Fruit fly (Drosophila melanogaster) whole organism, embryonic: ENCODE data around the gene Nle.

Source experiments
- Abd-B ChIP-seq: fragments of 200-800 bp; sonication (Bioruptor generic); optimal IDR thresholded peaks from 2 replicates; lab custom pipeline; 2018; ENCODE audit warnings: missing biosample characterization, mild to moderate bottlenecking, missing genetic modification characterization, moderate library complexity
- Asciz ChIP-seq: fragments of 200-800 bp; sonication (Bioruptor generic); optimal IDR thresholded peaks from 2 replicates; lab custom pipeline; 2017; ENCODE audit warnings: missing biosample characterization, mild to moderate bottlenecking, missing genetic modification characterization, missing genetic modification reagents
- Atf-2 ChIP-seq: fragments of 200-800 bp; sonication (Bioruptor generic); optimal IDR thresholded peaks from 2 replicates; lab custom pipeline; 2016; ENCODE audit warnings: missing biosample characterization, missing genetic modification characterization
- BEAF-32 ChIP-seq: fragments of 200-800 bp; sonication (Bioruptor generic); optimal IDR thresholded peaks from 3 replicates; lab custom pipeline; 2017; ENCODE audit warnings: missing biosample characterization, missing genetic modification characterization, mild to moderate bottlenecking, moderate library complexity, missing genetic modification reagents
- Blimp-1 ChIP-seq: fragments of 200-800 bp; sonication (Bioruptor generic); optimal IDR thresholded peaks from 3 replicates; lab custom pipeline; 2018; ENCODE audit warnings: missing biosample characterization, missing genetic modification characterization, mild to moderate bottlenecking, moderate library complexity, missing genetic modification reagents
- C15 ChIP-seq: fragments of 200-800 bp; sonication (Bioruptor generic); IDR thresholded peaks from 3 replicates; pipeline ENCODE4 v1.3.6; 2022; ENCODE audit warnings: missing biosample characterization, missing genetic modification characterization
- CG10274 ChIP-seq: fragments of 200-800 bp; sonication (Bioruptor generic); optimal IDR thresholded peaks from 3 replicates; lab custom pipeline; 2017; ENCODE audit warnings: missing biosample characterization, mild to moderate bottlenecking, missing genetic modification characterization
- CG10543 ChIP-seq: fragments of 200-800 bp; sonication (Bioruptor generic); optimal IDR thresholded peaks from 3 replicates; lab custom pipeline; 2017; ENCODE audit warnings: missing biosample characterization, mild to moderate bottlenecking, missing genetic modification characterization, moderate library complexity
- CG11398 ChIP-seq: fragments of 200-800 bp; sonication (Bioruptor generic); optimal IDR thresholded peaks from 2 replicates; lab custom pipeline; 2016; ENCODE audit warnings: missing biosample characterization, missing genetic modification characterization
- CG11696 ChIP-seq: fragments of 200-800 bp; sonication (Bioruptor generic); IDR thresholded peaks from 2 replicates; pipeline ENCODE4 v1.3.6; 2022; ENCODE audit warnings: missing biosample characterization, missing genetic modification characterization
- CG13123 ChIP-seq: fragments of 200-800 bp; sonication (Bioruptor generic); optimal IDR thresholded peaks from 2 replicates; lab custom pipeline; 2016; ENCODE audit warnings: missing biosample characterization, missing genetic modification characterization
- CG1603 ChIP-seq: fragments of 200-800 bp; sonication (Bioruptor generic); optimal IDR thresholded peaks from 2 replicates; lab custom pipeline; 2019; ENCODE audit warnings: missing biosample characterization, mild to moderate bottlenecking, missing genetic modification characterization, moderate library complexity
- CG3726 ChIP-seq: fragments of 200-800 bp; sonication (Bioruptor generic); IDR thresholded peaks from 3 replicates; pipeline ENCODE4, ENCODE4 v1.3.6; 2022; ENCODE audit warnings: missing biosample characterization, missing genetic modification characterization
- CG4854 ChIP-seq: fragments of 200-800 bp; sonication (Bioruptor generic); optimal IDR thresholded peaks from 2 replicates; lab custom pipeline; 2016; ENCODE audit warnings: missing biosample characterization, missing genetic modification characterization, inconsistent platforms
- CG6175 ChIP-seq: fragments of 200-800 bp; sonication (Bioruptor generic); IDR thresholded peaks from 3 replicates; pipeline ENCODE4 v1.3.6; 2022; ENCODE audit warnings: missing biosample characterization, missing genetic modification characterization
- CG6765 ChIP-seq: fragments of 200-800 bp; sonication (Bioruptor generic); optimal IDR thresholded peaks from 3 replicates; lab custom pipeline; 2017; ENCODE audit warnings: missing biosample characterization, mild to moderate bottlenecking, missing genetic modification characterization
- CG7357 ChIP-seq: fragments of 200-800 bp; sonication (Bioruptor generic); IDR thresholded peaks from 3 replicates; pipeline ENCODE4 v1.3.6; 2022; ENCODE audit warnings: missing biosample characterization, missing genetic modification characterization
- CG7786 ChIP-seq: fragments of 200-800 bp; sonication (Bioruptor generic); optimal IDR thresholded peaks from 2 replicates; lab custom pipeline; 2016; ENCODE audit warnings: missing biosample characterization, missing genetic modification characterization
- CG7963 ChIP-seq: fragments of 200-800 bp; sonication (Bioruptor generic); IDR thresholded peaks from 3 replicates; pipeline ENCODE4 v1.3.6; 2022; ENCODE audit warnings: missing biosample characterization, missing genetic modification characterization; ENCODE audit not compliant: partially characterized antibody
- CG8089 ChIP-seq: fragments of 200-800 bp; sonication (Bioruptor generic); optimal IDR thresholded peaks from 3 replicates; lab custom pipeline; 2016; ENCODE audit warnings: missing biosample characterization, missing genetic modification characterization
- CoRest ChIP-seq: fragments of 200-800 bp; sonication (Bioruptor generic); optimal IDR thresholded peaks from 3 replicates; lab custom pipeline; 2018; ENCODE audit warnings: missing biosample characterization, mild to moderate bottlenecking, missing genetic modification characterization, moderate library complexity
- Dfd ChIP-seq, 2 experiments: fragments of >200 bp; optimal IDR thresholded peaks; 2 replicates each; lab custom pipeline; 2017; ENCODE audit warnings: missing biosample characterization in 2 of 2, missing genetic modification characterization in 2 of 2
- Doc3 ChIP-seq: fragments of 200-800 bp; sonication (Bioruptor generic); IDR thresholded peaks from 3 replicates; pipeline ENCODE4 v1.3.6; 2022; ENCODE audit warnings: missing biosample characterization, missing genetic modification characterization; ENCODE audit not compliant: partially characterized antibody
- Eip74EF ChIP-seq, 2 experiments: fragments of 200-800 bp in 1 of 2; fragments of >200 bp in 1 of 2; sonication (Bioruptor generic) in 1 of 2; optimal IDR thresholded peaks; 2 replicates each; lab custom pipeline; 2017 to 2019; ENCODE audit warnings: missing biosample characterization in 2 of 2, missing genetic modification characterization in 2 of 2, mild to moderate bottlenecking in 1 of 2, moderate library complexity in 1 of 2
- Fer2 ChIP-seq: fragments of 200-800 bp; sonication (Bioruptor generic); optimal IDR thresholded peaks from 2 replicates; lab custom pipeline; 2018; ENCODE audit warnings: missing biosample characterization, mild to moderate bottlenecking, missing genetic modification characterization, moderate library complexity
- Fer3 ChIP-seq: fragments of 200-800 bp; sonication (Bioruptor generic); optimal IDR thresholded peaks from 2 replicates; lab custom pipeline; 2018; ENCODE audit warnings: missing biosample characterization, mild to moderate bottlenecking, missing genetic modification characterization, moderate library complexity
- HLH54F ChIP-seq: fragments of 200-800 bp; sonication (Bioruptor generic); optimal IDR thresholded peaks from 3 replicates; lab custom pipeline; 2016; ENCODE audit warnings: missing biosample characterization, missing genetic modification characterization
- Hr39 ChIP-seq: fragments of >200 bp; optimal IDR thresholded peaks from 2 replicates; lab custom pipeline; 2017
- Lhr ChIP-seq: fragments of 200-800 bp; sonication (Bioruptor generic); optimal IDR thresholded peaks from 3 replicates; lab custom pipeline; 2017; ENCODE audit warnings: mild to moderate bottlenecking, missing biosample characterization, missing genetic modification reagents, missing genetic modification characterization
- NK7.1 ChIP-seq: fragments of 200-800 bp; sonication (Bioruptor generic); optimal IDR thresholded peaks from 3 replicates; lab custom pipeline; 2016; ENCODE audit warnings: missing biosample characterization, missing genetic modification characterization
- Neu2 ChIP-seq: fragments of 200-800 bp; sonication (Bioruptor generic); optimal IDR thresholded peaks from 3 replicates; lab custom pipeline; 2016; ENCODE audit warnings: missing biosample characterization, missing genetic modification characterization, borderline replicate concordance
- Sox100B ChIP-seq: fragments of 200-800 bp; sonication (Bioruptor generic); optimal IDR thresholded peaks from 3 replicates; lab custom pipeline; 2018; ENCODE audit warnings: missing biosample characterization, mild to moderate bottlenecking, missing genetic modification characterization
- ab ChIP-seq: fragments of 200-800 bp; sonication (Bioruptor generic); optimal IDR thresholded peaks from 2 replicates; lab custom pipeline; 2016; ENCODE audit warnings: missing biosample characterization, missing genetic modification characterization
- az2 ChIP-seq: fragments of 200-800 bp; sonication (Bioruptor generic); optimal IDR thresholded peaks from 3 replicates; lab custom pipeline; 2016; ENCODE audit warnings: missing biosample characterization, missing genetic modification characterization
- cas ChIP-seq: fragments of 200-800 bp; sonication (Bioruptor generic); IDR thresholded peaks from 2 replicates; pipeline ENCODE4 v1.3.6; 2022; ENCODE audit warnings: missing biosample characterization, missing genetic modification characterization
- dati ChIP-seq: fragments of 200-800 bp; sonication (Bioruptor generic); IDR thresholded peaks from 2 replicates; pipeline ENCODE4 v1.3.6; 2022; ENCODE audit warnings: missing biosample characterization, missing genetic modification characterization
- dmrt11E ChIP-seq: fragments of 200-800 bp; sonication (Bioruptor generic); optimal IDR thresholded peaks from 3 replicates; lab custom pipeline; 2018; ENCODE audit warnings: missing biosample characterization, mild to moderate bottlenecking, missing genetic modification characterization, moderate library complexity
- eve ChIP-seq, 2 experiments: fragments of >200 bp; optimal IDR thresholded peaks; 2 replicates each; lab custom pipeline; 2017; ENCODE audit warnings: missing biosample characterization in 2 of 2, missing genetic modification characterization in 2 of 2
- eyg ChIP-seq: fragments of 200-800 bp; sonication (Bioruptor generic); optimal IDR thresholded peaks from 3 replicates; lab custom pipeline; 2016; ENCODE audit warnings: missing biosample characterization, missing genetic modification characterization
- hth ChIP-seq: fragments of >200 bp; optimal IDR thresholded peaks from 2 replicates; lab custom pipeline; 2017; ENCODE audit warnings: inconsistent platforms
- knrl ChIP-seq: fragments of 200-800 bp; sonication (Bioruptor generic); IDR thresholded peaks from 3 replicates; pipeline ENCODE4 v1.3.6; 2022; ENCODE audit warnings: missing biosample characterization, missing genetic modification characterization; ENCODE audit not compliant: partially characterized antibody
- lilli ChIP-seq: fragments of 200-800 bp; sonication (Bioruptor generic); optimal IDR thresholded peaks from 3 replicates; lab custom pipeline; 2016; ENCODE audit warnings: missing biosample characterization, missing genetic modification characterization
- onecut ChIP-seq: fragments of 200-800 bp; sonication (Bioruptor generic); IDR thresholded peaks from 2 replicates; pipeline ENCODE4 v1.3.6; 2022; ENCODE audit warnings: missing biosample characterization, missing genetic modification characterization
- pho ChIP-seq: fragments of 200-800 bp; sonication (Bioruptor generic); optimal IDR thresholded peaks from 2 replicates; lab custom pipeline; 2016; ENCODE audit warnings: missing biosample characterization, missing genetic modification characterization
- pzg ChIP-seq: fragments of 200-800 bp; sonication (Bioruptor generic); optimal IDR thresholded peaks from 3 replicates; lab custom pipeline; 2018; ENCODE audit warnings: missing biosample characterization, mild to moderate bottlenecking, missing genetic modification characterization, moderate library complexity
- salm ChIP-seq: fragments of 200-800 bp; sonication (Bioruptor generic); optimal IDR thresholded peaks from 2 replicates; lab custom pipeline; 2018; ENCODE audit warnings: missing biosample characterization, mild to moderate bottlenecking, missing genetic modification characterization
- schlank ChIP-seq: fragments of 200-800 bp; sonication (Bioruptor generic); optimal IDR thresholded peaks from 2 replicates; lab custom pipeline; 2018; ENCODE audit warnings: missing biosample characterization, mild to moderate bottlenecking, missing genetic modification characterization
- sens ChIP-seq: fragments of 200-800 bp; sonication (Bioruptor generic); peaks from one replicate; lab custom pipeline; 2016; ENCODE audit warnings: missing biosample characterization, missing genetic modification characterization
- ttk ChIP-seq: fragments of 200-800 bp; sonication (Bioruptor generic); IDR thresholded peaks from 2 replicates; pipeline ENCODE4 v2.1.2; 2022; ENCODE audit warnings: missing biosample characterization, missing genetic modification characterization
- twi ChIP-seq: fragments of 200-800 bp; optimal IDR thresholded peaks from 2 replicates; lab custom pipeline; 2019; ENCODE audit warnings: missing biosample characterization, mild to moderate bottlenecking, missing genetic modification characterization, moderate library complexity
- wor ChIP-seq: fragments of 200-800 bp; sonication (Bioruptor generic); IDR thresholded peaks from 2 replicates; pipeline ENCODE4 v1.3.6; 2022; ENCODE audit warnings: missing biosample characterization, missing genetic modification characterization
- zen2 ChIP-seq: fragments of 200-800 bp; sonication (Bioruptor generic); IDR thresholded peaks from 3 replicates; pipeline ENCODE4 v1.3.6; 2022; ENCODE audit warnings: missing biosample characterization, missing genetic modification characterization; ENCODE audit not compliant: partially characterized antibody

The Nle gene

dm6 chr2L:602439-602879 is 34.5 kb upstream of the Nle start, which contains the start of gene CG13689 (continued):
- TF ChIP-seq CG6175 (GFP tag; lab: Robert Waterston, UW), result no peak
- TF ChIP-seq C15 (GFP tag; lab: Robert Waterston, UW), result no peak
- TF ChIP-seq Doc3 (GFP tag; lab: Robert Waterston, UW), result no peak
- TF ChIP-seq lilli (GFP tag; lab: Kevin White, UChicago), result peak; percentile 69
- no peak for TF ChIP-seq CG10543 (GFP tag; lab: Kevin White, UChicago)
- TF ChIP-seq twi (tag; lab: Kevin White, UChicago), result peak; percentile 37
- TF ChIP-seq ab (GFP tag; lab: Kevin White, UChicago), result no peak
- no peak for TF ChIP-seq CG3726 (GFP tag; lab: Robert Waterston, UW)
- no peak for TF ChIP-seq wor (GFP tag; lab: Robert Waterston, UW)
- TF ChIP-seq Dfd (GFP tag; optimal IDR thresholded peaks at IDR 0.05; lab: Kevin White, UChicago), result no peak
- TF ChIP-seq Fer2 (tag; lab: Kevin White, UChicago), result peak; percentile 16
- no peak for TF ChIP-seq Neu2 (GFP tag; lab: Kevin White, UChicago)
- TF ChIP-seq Fer3 (tag; lab: Kevin White, UChicago), result peak; percentile 47
- TF ChIP-seq dmrt11E (tag; lab: Kevin White, UChicago), result peak; percentile 14
- no peak for TF ChIP-seq dati
- TF ChIP-seq CG4854 (GFP tag; lab: Kevin White, UChicago), result peak; percentile 30
- peak; percentile 40 for TF ChIP-seq CG1603 (tag; lab: Kevin White, UChicago)
- peak; percentile 70 for TF ChIP-seq az2 (GFP tag; lab: Kevin White, UChicago)
- TF ChIP-seq CG7963 (GFP tag; lab: Robert Waterston, UW), result no peak
- TF ChIP-seq pzg (GFP tag; lab: Kevin White, UChicago), result peak; percentile 32
- no peak for TF ChIP-seq pho (GFP tag; lab: Kevin White, UChicago)
- no peak for TF ChIP-seq NK7.1 (GFP tag; lab: Kevin White, UChicago)
- no peak for TF ChIP-seq cas (GFP tag; lab: Robert Waterston, UW)
- TF ChIP-seq Hr39 (lab: Kevin White, UChicago), result no peak
- TF ChIP-seq salm (tag; lab: Kevin White, UChicago), result no peak
- TF ChIP-seq CG13123 (GFP tag; lab: Kevin White, UChicago), result no peak
- peak; percentile 25 for TF ChIP-seq Abd-B (GFP tag; lab: Kevin White, UChicago)
- peak; percentile 35 for TF ChIP-seq BEAF-32 (GFP tag; lab: Kevin White, UChicago)
- TF ChIP-seq CG7786 (GFP tag; lab: Kevin White, UChicago), result no peak
- no peak for TF ChIP-seq Sox100B
- TF ChIP-seq hth (lab: Kevin White, UChicago), result no peak
- no peak for TF ChIP-seq CG6765 (GFP tag; lab: Kevin White, UChicago)
- peak; percentile 47; the same call in 1 of the 2 replicates for TF ChIP-seq ttk
- peak; percentile 92 for TF ChIP-seq sens (GFP tag; lab: Kevin White, UChicago)
- TF ChIP-seq Blimp-1, result no peak
- no peak for TF ChIP-seq Atf-2 (GFP tag; lab: Kevin White, UChicago)
- no peak for TF ChIP-seq zen2 (GFP tag; lab: Robert Waterston, UW)
- no peak for TF ChIP-seq Eip74EF (GFP tag; optimal IDR thresholded peaks at IDR 0.05; lab: Kevin White, UChicago)
- TF ChIP-seq CG7357 (GFP tag; lab: Robert Waterston, UW), result no peak
- TF ChIP-seq CG11696 (GFP tag; lab: Robert Waterston, UW), result no peak
- peak; percentile 0 for TF ChIP-seq Asciz
- no peak for TF ChIP-seq eyg
- no peak for TF ChIP-seq CG11398 (GFP tag; lab: Kevin White, UChicago)
- peak in 1 of 2 experiments; percentile 74 for TF ChIP-seq eve (GFP tag; optimal IDR thresholded peaks at IDR 0.05; lab: Kevin White, UChicago)
- peak; percentile 37 for TF ChIP-seq HLH54F
- peak; percentile 68 for TF ChIP-seq CoRest (tag; lab: Kevin White, UChicago)
- peak; percentile 55 for TF ChIP-seq onecut (GFP tag; lab: Robert Waterston, UW)
- TF ChIP-seq Lhr, result peak; percentile 78
- TF ChIP-seq CG8089 (GFP tag; lab: Kevin White, UChicago), result no peak
- no peak for TF ChIP-seq CG10274 (GFP tag; lab: Kevin White, UChicago)
- no peak for TF ChIP-seq schlank (tag; lab: Kevin White, UChicago)
- no peak for TF ChIP-seq knrl (GFP tag; lab: Robert Waterston, UW)
